Worm (Caenorhabditis elegans) whole organism, midembryonic: ENCODE measurements around the gene Y69A2AR.31.

Experiments
- cog-1 ChIP-seq: sonication (generic microtip); optimal IDR thresholded peaks from 2 replicates; lab custom pipeline; 2016; ENCODE audit warnings: missing genetic modification characterization, missing compliant biosample characterization
- flt-1 ChIP-seq: fragments of 200-800 bp; sonication (Bioruptor generic); IDR thresholded peaks from 2 replicates; pipeline ENCODE4 v1.3.6; 2022; ENCODE audit warnings: missing genetic modification characterization, missing compliant biosample characterization
- klf-2 ChIP-seq: fragments of 200-800 bp; sonication (Bioruptor generic); conservative IDR thresholded peaks from 2 replicates; pipeline ENCODE4 v1.3.6; 2022; ENCODE audit warnings: missing genetic modification reagents, missing genetic modification characterization, missing compliant biosample characterization
- med-1 ChIP-seq: sonication (generic microtip); optimal IDR thresholded peaks from 2 replicates; lab custom pipeline; 2017; ENCODE audit warnings: missing genetic modification characterization, mild to moderate bottlenecking, missing compliant biosample characterization, antibody characterized with exemption, missing genetic modification reagents; ENCODE audit not compliant: insufficient read depth
- ref-1 ChIP-seq: fragments of 200-800 bp; sonication (Bioruptor generic); conservative IDR thresholded peaks from 2 replicates; pipeline ENCODE4 v1.3.6; 2022; ENCODE audit warnings: missing genetic modification reagents, missing genetic modification characterization, missing compliant biosample characterization
- tab-1 ChIP-seq: fragments of 200-800 bp; sonication (Bioruptor generic); IDR thresholded peaks from 2 replicates; pipeline ENCODE4 v1.3.6; 2022; ENCODE audit warnings: missing genetic modification characterization, missing compliant biosample characterization
- ztf-23 ChIP-seq: fragments of 200-800 bp; sonication (Bioruptor generic); IDR thresholded peaks from 2 replicates; pipeline ENCODE4 v1.3.6; 2022; ENCODE audit warnings: missing genetic modification reagents, missing genetic modification characterization, missing compliant biosample characterization

DNA sequence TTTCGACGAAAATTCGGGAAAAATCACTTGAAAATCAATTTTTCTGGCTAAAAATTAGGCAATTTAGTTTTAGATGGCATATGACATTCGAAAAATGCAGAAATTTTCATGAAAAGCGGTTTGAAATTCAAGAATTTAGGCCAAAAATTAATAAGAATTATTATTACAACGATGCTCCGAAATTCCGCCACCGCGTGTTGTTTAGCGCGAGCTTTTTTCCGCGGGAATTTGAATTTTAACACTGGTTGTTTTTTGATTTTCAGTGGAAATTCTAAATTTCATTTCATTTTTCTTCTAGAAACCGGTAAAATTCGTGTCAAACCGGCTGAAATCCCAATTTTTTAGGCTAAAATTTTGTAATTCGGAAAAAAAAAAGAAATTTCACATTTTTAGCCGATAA lies 6.9 kb upstream of the Y69A2AR.31 start:
- TF ChIP-seq ztf-23 (GFP tag; lab: Robert Waterston, UW) (no peak), tab-1 (GFP tag; lab: Robert Waterston, UW) (no peak), ref-1 (GFP tag; lab: Robert Waterston, UW) (no peak), flt-1 (no peak), cog-1 (tag; lab: Kevin White, UChicago) (no peak), klf-2 (no peak), med-1 (GFP tag; lab: Kevin White, UChicago) (no peak)
